Fruit fly (Drosophila melanogaster) S2 (cell line): ENCODE data around the gene peng.

Experiments used
- CG8478 ChIP-seq: fragments of >200 bp; optimal IDR thresholded peaks from 2 replicates; lab custom pipeline; 2018
- CTCF ChIP-seq, 2 experiments: fragments of >200 bp; optimal IDR thresholded peaks; 2 replicates each; lab custom pipeline; 2018

Gene peng

dm6 chrX:21357810-21358671 is 8.4 kb upstream of the peng start, which contains the start of gene Septin1:
Gene Septin1, plus strand, starts transcription at chrX:21358286.
- no peak for TF ChIP-seq CG8478 (lab: Kevin White, UChicago)
- TF ChIP-seq CTCF (optimal IDR thresholded peaks at IDR 0.05; lab: Kevin White, UChicago): peak; percentile 52 to 86

- TF ChIP-seq CG8478 (lab: Kevin White, UChicago) (no peak), CTCF (optimal IDR thresholded peaks at IDR 0.05; lab: Kevin White, UChicago) (no peak)
Measured at dm6 chrX:21353541-21353940, 3.9 kb upstream of the peng start.

DNA sequence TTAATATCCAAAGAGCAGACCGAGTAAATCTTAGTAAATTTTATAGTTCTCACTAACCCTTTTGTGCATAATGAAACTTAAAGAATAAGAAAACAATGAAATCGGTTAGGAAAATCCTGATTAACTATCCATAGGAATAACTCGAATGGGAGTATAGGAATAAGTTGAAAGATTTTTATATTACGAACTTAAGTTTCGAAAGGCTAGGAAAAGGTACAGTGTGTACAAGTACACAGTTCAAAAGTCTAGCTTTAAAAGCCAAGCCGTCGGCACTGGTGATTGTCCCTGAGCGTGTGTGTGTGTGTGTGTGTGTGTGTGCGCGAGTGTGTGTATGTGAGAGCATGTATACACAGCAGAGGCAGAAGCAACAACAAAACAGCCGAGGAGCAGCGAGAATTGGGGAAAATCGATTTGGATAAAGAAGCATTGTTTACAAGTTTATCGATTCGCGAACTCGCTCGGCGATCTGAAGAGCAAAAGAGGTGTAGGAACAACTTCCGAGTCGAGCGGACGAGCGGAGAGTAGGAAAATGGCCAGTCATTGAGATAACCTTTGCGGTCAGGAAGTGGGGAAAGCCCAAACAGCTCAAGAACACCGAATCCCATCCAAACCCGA is 1.7 kb upstream of the peng start:
- TF ChIP-seq CTCF (optimal IDR thresholded peaks at IDR 0.05; lab: Kevin White, UChicago): no peak
- no peak for TF ChIP-seq CG8478 (lab: Kevin White, UChicago)

dm6 chrX:21345036-21345500 is 4.6 kb downstream of the peng start, which contains the start of gene dod:
Gene dod, plus strand, starts transcription at chrX:21345358.
- TF ChIP-seq CTCF (optimal IDR thresholded peaks at IDR 0.05; lab: Kevin White, UChicago) (peak; percentile 46 to 61), CG8478 (lab: Kevin White, UChicago) (no peak)

DNA sequence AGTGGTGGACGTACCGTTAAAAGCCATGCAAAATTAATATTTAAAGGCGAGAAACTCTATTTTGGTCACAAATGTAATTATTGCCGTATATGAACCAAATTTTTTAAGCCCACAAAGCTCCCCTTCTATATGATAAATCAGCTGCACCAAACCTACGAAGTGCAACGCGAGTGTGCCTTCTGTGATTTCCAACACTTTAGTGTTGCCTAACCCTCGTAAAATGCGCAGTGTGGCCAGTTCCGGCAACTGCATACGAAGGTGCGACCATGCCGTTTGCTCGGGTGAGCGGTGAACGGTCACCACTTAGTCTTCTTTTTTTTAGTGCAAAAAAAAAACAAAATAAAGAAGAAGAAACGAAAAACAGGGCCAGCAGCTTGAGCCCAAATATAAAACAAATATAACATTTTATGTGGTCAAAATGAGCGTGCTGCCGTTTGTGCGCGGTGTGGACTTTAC is 10.1 kb downstream of the peng start, which contains the start of the genes tty and fliI:
Gene tty, minus strand, starts transcription at position 201 of the 456 bp plus-strand sequence.
Gene fliI, plus strand, starts transcription at position 266 of the 456 bp plus-strand sequence.
- TF ChIP-seq CTCF (optimal IDR thresholded peaks at IDR 0.05; lab: Kevin White, UChicago) (peak in 1 of 2 experiments; percentile 25), CG8478 (lab: Kevin White, UChicago) (no peak)

- TF ChIP-seq CG8478 (lab: Kevin White, UChicago) (no peak), CTCF (optimal IDR thresholded peaks at IDR 0.05; lab: Kevin White, UChicago) (no peak)
Measured at dm6 chrX:21338153-21338552, 11.5 kb downstream of the peng start.

- no peak for TF ChIP-seq CG8478 (lab: Kevin White, UChicago)
Measured at dm6 chrX:21337057-21337456, 12.6 kb downstream of the peng start.

DNA sequence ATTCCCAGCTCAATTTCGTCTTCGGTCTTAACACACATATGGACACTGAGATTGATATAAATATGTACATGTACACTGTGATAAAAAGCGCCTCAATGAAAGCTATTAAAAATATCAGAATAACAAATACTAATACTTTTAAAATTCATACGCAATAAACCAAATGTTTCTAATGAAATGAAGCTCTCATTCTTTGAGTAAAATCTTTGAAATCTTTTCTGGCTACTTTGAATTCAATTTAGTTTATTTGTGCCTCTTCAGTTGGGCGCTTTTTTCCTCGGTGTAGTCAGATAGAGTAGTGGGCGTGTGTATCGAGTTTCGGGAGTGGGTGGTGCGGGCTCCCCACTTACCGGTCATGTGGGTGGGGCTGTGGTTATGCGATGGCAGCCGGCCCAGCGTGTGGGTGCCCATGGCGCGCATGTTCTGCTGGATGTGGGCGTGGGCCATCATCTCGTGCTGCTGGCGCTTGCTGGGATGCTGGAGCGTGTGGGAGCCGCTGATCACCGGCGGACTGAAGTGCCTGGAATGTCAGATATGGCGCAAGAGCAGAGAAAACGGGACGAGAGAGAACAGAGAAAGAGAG is 15.0 kb downstream of the peng start:
- TF ChIP-seq CG8478 (lab: Kevin White, UChicago): no peak
- TF ChIP-seq CTCF (optimal IDR thresholded peaks at IDR 0.05; lab: Kevin White, UChicago): no peak

dm6 chrX:21333135-21333534 is 16.5 kb downstream of the peng start:
- no peak for TF ChIP-seq CTCF (optimal IDR thresholded peaks at IDR 0.05; lab: Kevin White, UChicago)
- no peak for TF ChIP-seq CG8478 (lab: Kevin White, UChicago)

DNA sequence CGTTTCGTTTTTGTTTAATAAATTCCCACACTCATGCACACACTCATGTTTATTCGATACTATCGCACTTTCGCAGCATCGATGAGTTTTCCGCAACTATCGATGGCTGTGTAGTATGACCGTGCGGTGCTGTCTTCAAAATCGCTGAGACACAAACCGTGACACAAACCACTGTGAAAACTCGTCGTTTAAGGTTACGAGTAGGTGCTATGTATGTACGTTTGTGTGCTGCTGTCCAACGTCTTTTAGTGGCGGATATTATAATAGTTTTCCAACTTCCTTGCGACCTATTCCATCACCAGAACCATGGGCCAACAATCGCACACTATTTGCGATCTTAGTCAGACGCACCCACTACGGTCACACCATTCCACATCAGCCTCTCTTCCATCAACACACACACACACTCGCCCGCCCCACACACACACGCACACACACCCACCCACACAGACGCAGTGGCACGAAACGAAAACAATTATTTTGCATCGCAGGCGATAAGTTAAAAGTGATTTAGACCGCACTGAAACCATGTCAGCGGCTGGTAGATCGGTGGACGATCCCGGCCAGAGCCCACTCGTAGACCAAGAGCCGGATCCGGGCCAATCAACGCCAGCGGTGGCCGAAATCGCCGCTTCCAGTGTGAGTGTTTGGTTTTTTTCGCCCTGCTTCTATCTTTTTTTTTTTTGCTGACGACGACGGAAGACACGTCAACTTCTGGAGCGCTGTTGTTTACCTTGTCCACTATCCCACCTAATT is 25.5 kb downstream of the peng start, which contains the start of the genes Dd and CG1486:
Gene Dd, minus strand, starts transcription at position 77 of the 756 bp plus-strand sequence.
Gene CG1486, plus strand, starts transcription at position 114 of the 756 bp plus-strand sequence.
- peak in 1 of 2 experiments; percentile 23 for TF ChIP-seq CTCF (optimal IDR thresholded peaks at IDR 0.05; lab: Kevin White, UChicago)
- no peak for TF ChIP-seq CG8478 (lab: Kevin White, UChicago)

- TF ChIP-seq CTCF (optimal IDR thresholded peaks at IDR 0.05; lab: Kevin White, UChicago) (no peak), CG8478 (lab: Kevin White, UChicago) (no peak)
Measured at dm6 chrX:21323171-21323695, 26.4 kb downstream of the peng start.

dm6 chrX:21322289-21322981 is 27.2 kb downstream of the peng start:
- no peak for TF ChIP-seq CG8478 (lab: Kevin White, UChicago)

dm6 chrX:21319202-21319772 is 30.4 kb downstream of the peng start, which contains the start of the genes SLIRP1 and anox:
Gene SLIRP1, minus strand, starts transcription at chrX:21319296.
Gene anox, minus strand, starts transcription at chrX:21319296.
- no peak for TF ChIP-seq CTCF (optimal IDR thresholded peaks at IDR 0.05; lab: Kevin White, UChicago)
- TF ChIP-seq CG8478 (lab: Kevin White, UChicago): no peak
